Fruit fly (Drosophila melanogaster) whole organism, prepupa: Measurements from ENCODE around the gene Prps.

Experiments
- CG11902 ChIP-seq: fragments of 200-800 bp; sonication (Bioruptor generic); optimal IDR thresholded peaks from 3 replicates; lab custom pipeline; 2016; ENCODE audit warnings: missing biosample characterization, missing genetic modification characterization
- CG15336 ChIP-seq: fragments of 200-800 bp; sonication (Bioruptor generic); IDR thresholded peaks from 2 replicates; pipeline ENCODE4 v1.3.6; 2022; ENCODE audit warnings: missing biosample characterization, missing genetic modification characterization
- CG1621 ChIP-seq: fragments of 200-800 bp; sonication (Bioruptor generic); optimal IDR thresholded peaks from 3 replicates; lab custom pipeline; 2018; ENCODE audit warnings: missing biosample characterization, mild to moderate bottlenecking, missing genetic modification characterization
- CG3032 ChIP-seq: fragments of 200-800 bp; optimal IDR thresholded peaks from 2 replicates; lab custom pipeline; 2019; ENCODE audit warnings: missing biosample characterization, mild to moderate bottlenecking, missing genetic modification characterization, moderate library complexity
- CG34406 ChIP-seq: fragments of 200-800 bp; sonication (Bioruptor generic); optimal IDR thresholded peaks from 3 replicates; lab custom pipeline; 2016; ENCODE audit warnings: missing biosample characterization, missing genetic modification characterization
- CG3919 ChIP-seq: fragments of 200-800 bp; sonication (Bioruptor generic); optimal IDR thresholded peaks from 3 replicates; lab custom pipeline; 2016; ENCODE audit warnings: missing biosample characterization, missing genetic modification characterization
- CG4318 ChIP-seq: fragments of 200-800 bp; sonication (Bioruptor generic); optimal IDR thresholded peaks from 3 replicates; lab custom pipeline; 2017; ENCODE audit warnings: missing biosample characterization, mild to moderate bottlenecking, missing genetic modification characterization
- CG6163 ChIP-seq: fragments of 200-800 bp; sonication (Bioruptor generic); IDR thresholded peaks from 3 replicates; pipeline ENCODE4 v1.3.6; 2022; ENCODE audit warnings: missing biosample characterization, missing genetic modification characterization
- CG6792 ChIP-seq: fragments of 200-800 bp; sonication (Bioruptor generic); optimal IDR thresholded peaks from 3 replicates; lab custom pipeline; 2016; ENCODE audit warnings: missing biosample characterization, missing genetic modification characterization
- CG6854 ChIP-seq: fragments of 200-800 bp; sonication (Bioruptor generic); optimal IDR thresholded peaks from 2 replicates; lab custom pipeline; 2017; ENCODE audit warnings: missing biosample characterization, mild to moderate bottlenecking, missing genetic modification characterization
- CG7368 ChIP-seq: fragments of 200-800 bp; sonication (Bioruptor generic); optimal IDR thresholded peaks from 3 replicates; lab custom pipeline; 2016; ENCODE audit warnings: missing biosample characterization, missing genetic modification characterization
- CG8119 ChIP-seq: fragments of 200-800 bp; sonication (Bioruptor generic); IDR thresholded peaks from 3 replicates; pipeline ENCODE4 v1.3.6; 2022; ENCODE audit warnings: missing biosample characterization, missing genetic modification characterization
- Eip75B ChIP-seq: fragments of 200-800 bp; sonication (Bioruptor generic); optimal IDR thresholded peaks from 3 replicates; lab custom pipeline; 2016; ENCODE audit warnings: missing biosample characterization, missing genetic modification characterization
- Eip78C ChIP-seq: fragments of 200-800 bp; sonication (Bioruptor generic); peaks from one replicate; lab custom pipeline; 2016; ENCODE audit warnings: missing biosample characterization, missing genetic modification characterization
- Eip93F ChIP-seq: fragments of 200-800 bp; sonication (Bioruptor generic); optimal IDR thresholded peaks from 2 replicates; lab custom pipeline; 2016; ENCODE audit warnings: missing biosample characterization, mild to moderate bottlenecking, missing genetic modification characterization
- Ets21C ChIP-seq: fragments of 200-800 bp; sonication (Bioruptor generic); optimal IDR thresholded peaks from 3 replicates; lab custom pipeline; 2016; ENCODE audit warnings: missing biosample characterization, missing genetic modification characterization
- Gug ChIP-seq: fragments of 200-800 bp; sonication (Bioruptor generic); IDR thresholded peaks from 2 replicates; pipeline ENCODE4 v1.3.6; 2022; ENCODE audit warnings: missing biosample characterization, missing genetic modification characterization
- Hr4 ChIP-seq: fragments of 200-800 bp; sonication (Bioruptor generic); optimal IDR thresholded peaks from 3 replicates; lab custom pipeline; 2016; ENCODE audit warnings: missing biosample characterization, missing genetic modification characterization
- Lpt ChIP-seq: fragments of 200-800 bp; sonication (Bioruptor generic); optimal IDR thresholded peaks from 3 replicates; lab custom pipeline; 2016; ENCODE audit warnings: missing biosample characterization, missing genetic modification characterization
- Met ChIP-seq: fragments of 200-800 bp; sonication (Bioruptor generic); optimal IDR thresholded peaks from 3 replicates; lab custom pipeline; 2016; ENCODE audit warnings: missing biosample characterization, missing genetic modification characterization
- OdsH ChIP-seq: fragments of 200-800 bp; sonication (Bioruptor generic); optimal IDR thresholded peaks from 3 replicates; lab custom pipeline; 2016; ENCODE audit warnings: missing biosample characterization, missing genetic modification characterization
- Smox ChIP-seq: fragments of 200-800 bp; sonication (Bioruptor generic); optimal IDR thresholded peaks from 3 replicates; lab custom pipeline; 2016; ENCODE audit warnings: missing biosample characterization, missing genetic modification characterization
- Sox102F ChIP-seq: fragments of 200-800 bp; sonication (Bioruptor generic); optimal IDR thresholded peaks from 2 replicates; lab custom pipeline; 2016; ENCODE audit warnings: missing biosample characterization, mild to moderate bottlenecking, missing genetic modification characterization
- Sox14 ChIP-seq: fragments of 200-800 bp; sonication (Bioruptor generic); optimal IDR thresholded peaks from 3 replicates; lab custom pipeline; 2016; ENCODE audit warnings: missing biosample characterization, missing genetic modification characterization
- Sox15 ChIP-seq: fragments of 200-800 bp; sonication (Bioruptor generic); optimal IDR thresholded peaks from 3 replicates; lab custom pipeline; 2016; ENCODE audit warnings: missing biosample characterization, missing genetic modification characterization
- acj6 ChIP-seq: fragments of 200-800 bp; sonication (Bioruptor generic); optimal IDR thresholded peaks from 3 replicates; lab custom pipeline; 2016; ENCODE audit warnings: missing biosample characterization, missing genetic modification characterization
- cyc ChIP-seq: fragments of 200-800 bp; sonication (Bioruptor generic); optimal IDR thresholded peaks from 3 replicates; lab custom pipeline; 2016; ENCODE audit warnings: missing biosample characterization, missing genetic modification characterization
- dsx ChIP-seq: fragments of 200-800 bp; optimal IDR thresholded peaks from 3 replicates; lab custom pipeline; 2019; ENCODE audit warnings: missing biosample characterization, mild to moderate bottlenecking, missing genetic modification characterization, moderate library complexity; ENCODE audit not compliant: poor library complexity, severe bottlenecking
- eg ChIP-seq: fragments of 200-800 bp; sonication (Bioruptor generic); IDR thresholded peaks from 3 replicates; pipeline ENCODE4 v1.3.6; 2022; ENCODE audit warnings: missing biosample characterization, missing genetic modification characterization
- esn ChIP-seq: fragments of 200-800 bp; sonication (Bioruptor generic); optimal IDR thresholded peaks from 2 replicates; lab custom pipeline; 2016; ENCODE audit warnings: missing biosample characterization, mild to moderate bottlenecking, missing genetic modification characterization, moderate library complexity
- fd59A ChIP-seq: fragments of 200-800 bp; sonication (Bioruptor generic); optimal IDR thresholded peaks from 2 replicates; lab custom pipeline; 2017; ENCODE audit warnings: missing biosample characterization, mild to moderate bottlenecking, missing genetic modification characterization, missing genetic modification reagents
- fd85E ChIP-seq: fragments of 200-800 bp; sonication (Bioruptor generic); optimal IDR thresholded peaks from 3 replicates; lab custom pipeline; 2016; ENCODE audit warnings: missing biosample characterization, missing genetic modification characterization
- fkh ChIP-seq: fragments of 200-800 bp; sonication (Bioruptor generic); optimal IDR thresholded peaks from 3 replicates; lab custom pipeline; 2017; ENCODE audit warnings: missing biosample characterization, mild to moderate bottlenecking, missing genetic modification characterization, moderate library complexity
- salr ChIP-seq, 2 experiments: fragments of 200-800 bp; sonication (Bioruptor generic); optimal IDR thresholded peaks; 3 replicates each; lab custom pipeline; 2016 to 2018; ENCODE audit warnings: missing biosample characterization in 2 of 2, missing genetic modification characterization in 2 of 2, mild to moderate bottlenecking in 1 of 2
- ss ChIP-seq, 2 experiments: fragments of 200-800 bp; sonication (Bioruptor generic); optimal IDR thresholded peaks; 2 replicates in 1 of 2; 3 replicates in 1 of 2; lab custom pipeline; 2017 to 2018; ENCODE audit warnings: mild to moderate bottlenecking in 2 of 2, missing biosample characterization in 2 of 2, missing genetic modification characterization in 2 of 2, moderate library complexity in 1 of 2
- svp ChIP-seq: fragments of 200-800 bp; sonication (Bioruptor generic); peaks from one replicate; lab custom pipeline; 2016; ENCODE audit warnings: missing biosample characterization, missing genetic modification characterization
- vri ChIP-seq: fragments of 200-800 bp; sonication (Bioruptor generic); optimal IDR thresholded peaks from 3 replicates; lab custom pipeline; 2016; ENCODE audit warnings: missing biosample characterization, mild to moderate bottlenecking, missing genetic modification characterization

Gene Prps

DNA sequence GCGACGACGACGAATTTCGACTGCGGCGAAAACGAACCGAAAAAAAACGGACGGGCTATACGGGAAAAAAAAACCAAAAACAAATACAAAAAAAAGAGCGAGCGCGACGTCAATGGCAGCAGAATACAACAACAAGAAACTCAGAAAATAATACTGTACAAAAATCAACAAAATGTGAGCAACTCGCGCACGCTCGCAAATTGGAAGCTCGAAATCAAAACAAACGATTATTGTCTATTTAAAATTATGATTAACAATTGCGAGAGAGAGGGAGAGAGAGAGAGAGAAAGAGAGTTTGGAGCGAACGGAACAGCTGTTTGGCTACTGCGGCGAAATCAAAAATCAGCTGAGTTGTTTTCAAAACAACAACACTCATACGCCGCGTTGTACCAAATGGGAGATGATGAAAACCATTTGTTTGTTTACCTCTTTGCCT lies 21.0 kb downstream of the Prps start (continued):
- TF ChIP-seq Sox15 (GFP tag; lab: Kevin White, UChicago) (no peak), CG4318 (GFP tag; lab: Kevin White, UChicago) (no peak), eg (GFP tag; lab: Robert Waterston, UW) (peak; percentile 91), Hr4 (GFP tag; lab: Kevin White, UChicago) (no peak), CG6163 (peak; percentile 83), esn (GFP tag; lab: Kevin White, UChicago) (peak; percentile 46), Met (GFP tag; lab: Kevin White, UChicago) (peak; percentile 40), salr (GFP tag; optimal IDR thresholded peaks at IDR 0.05; lab: Kevin White, UChicago) (peak in 1 of 2 experiments; percentile 47), fkh (GFP tag; lab: Kevin White, UChicago) (peak; percentile 77)

- TF ChIP-seq CG15336 (GFP tag; lab: Robert Waterston, UW): no peak
- no peak for TF ChIP-seq CG6792 (GFP tag; lab: Kevin White, UChicago)
- TF ChIP-seq vri (GFP tag; lab: Kevin White, UChicago): peak; percentile 95
- TF ChIP-seq CG11902 (GFP tag; lab: Kevin White, UChicago): no peak
- peak; percentile 61 for TF ChIP-seq Eip93F (GFP tag; lab: Kevin White, UChicago)
- no peak for TF ChIP-seq Smox
Measured at dm6 chr3L:9674300-9674699, 22.2 kb downstream of the Prps start.

dm6 chr3L:9671372-9671771 lies 25.1 kb downstream of the Prps start:
- TF ChIP-seq Sox14 (GFP tag; lab: Kevin White, UChicago) (peak; percentile 87), CG3919 (GFP tag; lab: Kevin White, UChicago) (no peak), CG7368 (GFP tag; lab: Kevin White, UChicago) (no peak), Eip93F (GFP tag; lab: Kevin White, UChicago) (peak; percentile 54), CG8119 (GFP tag; lab: Robert Waterston, UW) (no peak), ss (GFP tag; optimal IDR thresholded peaks at IDR 0.05; lab: Kevin White, UChicago) (no peak), svp (GFP tag; lab: Kevin White, UChicago) (peak; percentile 48), vri (GFP tag; lab: Kevin White, UChicago) (peak; percentile 96)

DNA sequence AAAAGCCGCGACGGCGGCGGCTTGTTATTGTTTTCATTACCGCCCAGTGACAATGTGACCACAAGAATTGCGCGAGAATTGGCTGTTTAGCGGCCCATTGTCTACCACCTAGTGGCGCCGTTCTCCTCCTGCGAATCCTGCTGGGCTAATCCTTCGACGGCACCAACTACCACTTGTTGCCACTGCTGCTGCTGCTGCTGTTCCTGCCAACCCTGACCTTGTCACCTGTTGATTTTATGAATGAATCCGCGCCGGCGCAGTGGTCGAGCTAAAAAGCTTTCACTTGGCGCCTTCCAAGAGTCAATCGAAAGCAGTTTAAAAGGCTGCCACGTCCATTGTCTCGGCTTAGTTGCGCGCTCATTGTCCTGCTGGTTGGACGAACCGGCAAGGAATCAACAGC lies 52.7 kb downstream of the Prps start, which contains the start of gene CNMaR:
Gene CNMaR (plus strand): TSS at position 348 of the 400 bp plus-strand sequence.
- no peak for TF ChIP-seq OdsH
- TF ChIP-seq vri (GFP tag; lab: Kevin White, UChicago): no peak
- TF ChIP-seq svp (GFP tag; lab: Kevin White, UChicago): no peak
- TF ChIP-seq CG34406 (GFP tag; lab: Kevin White, UChicago): no peak
- no peak for TF ChIP-seq fd85E (GFP tag; lab: Kevin White, UChicago)
- no peak for TF ChIP-seq eg (GFP tag; lab: Robert Waterston, UW)
- TF ChIP-seq Eip78C (GFP tag; lab: Kevin White, UChicago): no peak
- TF ChIP-seq Gug (GFP tag; lab: Robert Waterston, UW): no peak
- no peak for TF ChIP-seq acj6 (GFP tag; lab: Kevin White, UChicago)
- TF ChIP-seq esn (GFP tag; lab: Kevin White, UChicago): no peak
- TF ChIP-seq Ets21C (GFP tag; lab: Kevin White, UChicago): no peak
- no peak for TF ChIP-seq CG15336 (GFP tag; lab: Robert Waterston, UW)
- no peak for TF ChIP-seq fd59A (GFP tag; lab: Kevin White, UChicago)
- no peak for TF ChIP-seq CG4318 (GFP tag; lab: Kevin White, UChicago)
- TF ChIP-seq, all 60 proteins: peak for 0

- no peak for TF ChIP-seq Sox15 (GFP tag; lab: Kevin White, UChicago)
- TF ChIP-seq CG3032 (tag; lab: Kevin White, UChicago): no peak
- TF ChIP-seq acj6 (GFP tag; lab: Kevin White, UChicago): no peak
- no peak for TF ChIP-seq cyc (GFP tag; lab: Kevin White, UChicago)
- no peak for TF ChIP-seq CG6792 (GFP tag; lab: Kevin White, UChicago)
- no peak for TF ChIP-seq esn (GFP tag; lab: Kevin White, UChicago)
- TF ChIP-seq Lpt: no peak
- no peak for TF ChIP-seq Eip75B (GFP tag; lab: Kevin White, UChicago)
- no peak for TF ChIP-seq CG1621 (tag; lab: Kevin White, UChicago)
- no peak for TF ChIP-seq svp (GFP tag; lab: Kevin White, UChicago)
- TF ChIP-seq CG3919 (GFP tag; lab: Kevin White, UChicago): no peak
- TF ChIP-seq Sox102F: no peak
- TF ChIP-seq OdsH: no peak
- no peak for TF ChIP-seq dsx (GFP tag; lab: Kevin White, UChicago)
- TF ChIP-seq Smox: no peak
- no peak for TF ChIP-seq eg (GFP tag; lab: Robert Waterston, UW)
- no peak for TF ChIP-seq CG6854
Measured at dm6 chr3L:9640713-9641112, 55.8 kb downstream of the Prps start, which contains the start of gene CG18180. TSS of gene CG18180 (plus strand) at chr3L:9641013.
